Worm (Caenorhabditis elegans): Measurements from ENCODE around the gene symk-1.

DNA sequence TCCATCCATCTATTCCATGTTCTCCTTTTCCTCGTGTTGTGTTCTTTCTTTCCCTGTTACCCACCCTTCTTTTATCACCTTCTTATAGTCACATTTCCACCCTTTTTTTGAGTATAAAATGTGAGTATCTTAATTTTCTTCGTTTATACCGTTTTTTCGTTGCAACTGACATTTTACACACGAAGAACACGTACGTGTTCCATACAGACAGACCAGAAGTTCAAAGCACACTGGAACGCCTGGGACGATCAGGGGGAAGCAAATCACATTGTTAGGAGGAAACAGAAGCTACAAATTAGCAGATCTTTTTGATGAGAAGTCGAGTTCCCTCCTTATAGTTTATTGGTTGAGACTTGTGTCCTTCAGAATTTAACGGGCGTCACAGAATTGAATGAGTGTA lies 45.6 kb downstream of the symk-1 start:
- TF ChIP-seq him-1 (tag; optimal IDR thresholded peaks at IDR 0.05) (no peak), W03F9.2 (tag; optimal IDR thresholded peaks at IDR 0.05) (no peak)
